Worm (Caenorhabditis elegans) whole organism, mixed stage, embryonic: ENCODE measurements around the gene mthf-1.

Experiments
- M03D4.4 ChIP-seq: sonication (generic microtip); optimal IDR thresholded peaks from 2 replicates; lab custom pipeline; 2017; ENCODE audit warnings: mild to moderate bottlenecking, missing genetic modification characterization, missing compliant biosample characterization
- bed-3 ChIP-seq: fragments of 200-800 bp; sonication (Bioruptor generic); optimal IDR thresholded peaks from 3 replicates; lab custom pipeline; 2018; ENCODE audit warnings: mild to moderate bottlenecking, missing genetic modification characterization, moderate library complexity, missing compliant biosample characterization
- blmp-1 ChIP-seq: fragments of 150-350 bp; optimal IDR thresholded peaks from 2 replicates; lab custom pipeline; 2014; ENCODE audit warnings: missing biosample characterization, missing genetic modification characterization
- ceh-39 ChIP-seq: fragments of 150-350 bp; optimal IDR thresholded peaks from 2 replicates; lab custom pipeline; 2014; ENCODE audit warnings: missing biosample characterization, missing genetic modification characterization
- ceh-43 ChIP-seq: fragments of 200-800 bp; sonication (Bioruptor generic); optimal IDR thresholded peaks from 2 replicates; lab custom pipeline; 2018; ENCODE audit warnings: mild to moderate bottlenecking, missing genetic modification characterization, moderate library complexity, missing compliant biosample characterization
- ceh-83 ChIP-seq: fragments of 200-800 bp; sonication (Bioruptor generic); optimal IDR thresholded peaks from 2 replicates; lab custom pipeline; 2018; ENCODE audit warnings: mild to moderate bottlenecking, missing genetic modification characterization, missing compliant biosample characterization
- ces-1 ChIP-seq: fragments of 150-350 bp; optimal IDR thresholded peaks from 2 replicates; lab custom pipeline; 2014; ENCODE audit warnings: missing biosample characterization, missing genetic modification reagents, missing genetic modification characterization
- drap-1 ChIP-seq: fragments of 200-800 bp; sonication (Bioruptor generic); optimal IDR thresholded peaks from 3 replicates; lab custom pipeline; 2018; ENCODE audit warnings: mild to moderate bottlenecking, missing genetic modification characterization, missing compliant biosample characterization
- elt-1 ChIP-seq: sonication (generic microtip); optimal IDR thresholded peaks from 2 replicates; lab custom pipeline; 2017; ENCODE audit warnings: missing genetic modification characterization, mild to moderate bottlenecking, missing compliant biosample characterization, antibody characterized with exemption, moderate library complexity, borderline replicate concordance; ENCODE audit not compliant: insufficient read depth
- elt-3 ChIP-seq: fragments of 150-350 bp; optimal IDR thresholded peaks from 2 replicates; lab custom pipeline; 2014; ENCODE audit warnings: missing biosample characterization, missing genetic modification characterization
- flh-1 ChIP-seq: fragments of 200-800 bp; sonication (Bioruptor generic); optimal IDR thresholded peaks from 2 replicates; lab custom pipeline; 2018; ENCODE audit warnings: mild to moderate bottlenecking, missing genetic modification characterization, moderate library complexity, missing compliant biosample characterization
- ham-2 ChIP-seq: fragments of 200-800 bp; sonication (Bioruptor generic); optimal IDR thresholded peaks from 2 replicates; lab custom pipeline; 2018; ENCODE audit warnings: mild to moderate bottlenecking, missing genetic modification characterization, missing compliant biosample characterization
- hlh-1 ChIP-seq: fragments of 150-350 bp; optimal IDR thresholded peaks from 2 replicates; lab custom pipeline; 2014; ENCODE audit warnings: missing biosample characterization, missing genetic modification reagents, missing genetic modification characterization
- lin-13 ChIP-seq: fragments of 150-350 bp; optimal IDR thresholded peaks from 2 replicates; lab custom pipeline; 2014; ENCODE audit warnings: missing biosample characterization, missing genetic modification characterization
- lin-32 ChIP-seq: fragments of 200-800 bp; sonication (Bioruptor generic); optimal IDR thresholded peaks from 2 replicates; lab custom pipeline; 2018; ENCODE audit warnings: mild to moderate bottlenecking, missing genetic modification characterization, missing compliant biosample characterization
- lsy-2 ChIP-seq: fragments of 150-350 bp; optimal IDR thresholded peaks from 2 replicates; lab custom pipeline; 2014; ENCODE audit warnings: missing biosample characterization, missing genetic modification characterization
- mab-5 ChIP-seq: fragments of 150-350 bp; optimal IDR thresholded peaks from 2 replicates; lab custom pipeline; 2014; ENCODE audit warnings: missing biosample characterization, missing genetic modification characterization
- mep-1 ChIP-seq: fragments of 150-350 bp; optimal IDR thresholded peaks from 2 replicates; lab custom pipeline; 2017; ENCODE audit warnings: missing biosample characterization, missing genetic modification reagents, missing genetic modification characterization, inconsistent platforms
- nhr-12 ChIP-seq: fragments of 150-350 bp; optimal IDR thresholded peaks from 2 replicates; lab custom pipeline; 2014; ENCODE audit warnings: missing biosample characterization, missing genetic modification characterization
- nhr-2 ChIP-seq: fragments of 150-350 bp; optimal IDR thresholded peaks from 2 replicates; lab custom pipeline; 2014; ENCODE audit warnings: missing biosample characterization, missing genetic modification characterization
- nhr-237 ChIP-seq: fragments of 150-350 bp; optimal IDR thresholded peaks from 2 replicates; lab custom pipeline; 2014; ENCODE audit warnings: missing biosample characterization, missing genetic modification characterization
- nhr-28 ChIP-seq: fragments of 150-350 bp; optimal IDR thresholded peaks from 2 replicates; lab custom pipeline; 2014; ENCODE audit warnings: missing biosample characterization, missing genetic modification characterization
- nhr-76 ChIP-seq: sonication (generic microtip); optimal IDR thresholded peaks from 2 replicates; lab custom pipeline; 2017; ENCODE audit warnings: missing biosample characterization, missing genetic modification characterization
- pha-4 ChIP-seq: fragments of 150-350 bp; optimal IDR thresholded peaks from 2 replicates; lab custom pipeline; 2018; ENCODE audit warnings: missing biosample characterization, missing genetic modification reagents, missing genetic modification characterization
- sem-2 ChIP-seq: fragments of 200-800 bp; sonication (Bioruptor generic); optimal IDR thresholded peaks from 2 replicates; lab custom pipeline; 2018; ENCODE audit warnings: mild to moderate bottlenecking, missing genetic modification characterization, missing compliant biosample characterization
- snpc-4 ChIP-seq: fragments of 150-350 bp; optimal IDR thresholded peaks from 2 replicates; lab custom pipeline; 2014; ENCODE audit warnings: missing biosample characterization, missing genetic modification characterization
- sptf-1 ChIP-seq: sonication (generic microtip); optimal IDR thresholded peaks from 2 replicates; lab custom pipeline; 2017; ENCODE audit warnings: mild to moderate bottlenecking, missing genetic modification characterization, moderate library complexity, missing compliant biosample characterization
- unc-120 ChIP-seq: sonication (generic microtip); optimal IDR thresholded peaks from 2 replicates; lab custom pipeline; 2017; ENCODE audit warnings: missing genetic modification characterization, missing compliant biosample characterization; ENCODE audit not compliant: poor library complexity, severe bottlenecking
- unc-39 ChIP-seq: fragments of 150-350 bp; optimal IDR thresholded peaks from 2 replicates; lab custom pipeline; 2014; ENCODE audit warnings: missing biosample characterization, missing genetic modification characterization
- unc-62 ChIP-seq: fragments of 150-350 bp; optimal IDR thresholded peaks from 2 replicates; lab custom pipeline; 2014; ENCODE audit warnings: missing biosample characterization, missing genetic modification reagents, missing genetic modification characterization

mthf-1 gene

DNA sequence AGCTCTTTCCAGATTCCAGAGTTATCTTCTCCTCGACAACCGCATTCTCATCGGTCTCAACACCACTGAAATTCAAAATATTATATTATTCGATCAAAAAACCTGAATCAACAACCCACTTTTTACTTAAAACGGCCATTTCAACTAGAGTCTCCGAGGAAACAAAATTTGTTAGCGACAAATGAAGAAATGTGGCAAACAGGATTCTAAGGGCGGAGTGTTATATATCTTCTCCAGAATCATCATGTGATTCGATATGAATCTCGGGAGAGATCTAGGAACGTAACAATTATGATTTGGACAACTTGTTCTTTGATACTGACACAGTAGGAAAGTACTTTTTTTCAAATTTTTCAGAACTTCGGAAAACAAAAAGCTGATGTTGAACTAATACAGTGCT, 1.4 kb downstream of the mthf-1 start:
- peak; percentile 63 for TF ChIP-seq elt-1 (tag; lab: Kevin White, UChicago)
- no peak for TF ChIP-seq lsy-2 (tag; lab: Kevin White, UChicago)

DNA sequence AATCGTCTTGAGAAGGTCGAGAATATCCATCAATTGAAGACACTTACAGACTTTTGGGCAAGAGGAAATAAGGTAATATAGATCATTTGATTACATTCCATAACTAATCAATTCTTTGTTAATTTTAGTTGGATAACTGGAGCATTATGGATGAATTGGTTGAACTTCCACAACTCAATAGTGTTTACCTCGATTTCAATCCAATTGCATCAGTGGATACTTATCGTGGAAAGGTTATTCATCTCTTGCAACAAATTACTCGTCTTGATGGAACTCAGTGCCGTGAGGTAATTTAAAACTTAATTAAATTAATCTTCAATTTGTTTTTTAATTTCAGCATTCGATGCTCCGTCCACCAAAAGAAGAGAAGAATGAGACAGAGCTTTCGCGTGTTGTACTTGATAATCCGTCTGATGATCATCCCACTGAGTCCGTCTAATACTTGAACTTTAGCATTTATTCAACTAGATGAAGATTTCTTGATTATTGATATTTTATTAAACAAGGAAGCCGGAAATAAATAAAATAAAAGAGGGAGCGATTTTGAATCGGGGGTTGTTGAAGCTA, 4.1 kb downstream of the mthf-1 start:
- no peak for TF ChIP-seq sem-2 (GFP tag; lab: Kevin White, UChicago)
- TF ChIP-seq sptf-1 (tag; lab: Kevin White, UChicago), result no peak
- TF ChIP-seq unc-120 (tag; lab: Kevin White, UChicago), result no peak
- TF ChIP-seq mep-1 (tag; lab: Kevin White, UChicago), result no peak
- TF ChIP-seq snpc-4 (tag; lab: Kevin White, UChicago), result no peak
- TF ChIP-seq nhr-12, result no peak
- no peak for TF ChIP-seq bed-3 (GFP tag; lab: Kevin White, UChicago)
- no peak for TF ChIP-seq nhr-2 (tag; lab: Kevin White, UChicago)
- TF ChIP-seq blmp-1 (tag; lab: Kevin White, UChicago), result no peak
- no peak for TF ChIP-seq M03D4.4 (tag; lab: Kevin White, UChicago)
- no peak for TF ChIP-seq elt-3 (tag; lab: Kevin White, UChicago)
- no peak for TF ChIP-seq nhr-28 (tag; lab: Kevin White, UChicago)
- no peak for TF ChIP-seq mab-5 (tag; lab: Kevin White, UChicago)
- no peak for TF ChIP-seq drap-1 (GFP tag; lab: Kevin White, UChicago)
- no peak for TF ChIP-seq unc-62
- TF ChIP-seq hlh-1 (tag; lab: Kevin White, UChicago), result no peak
- TF ChIP-seq flh-1 (GFP tag; lab: Kevin White, UChicago), result no peak
- no peak for TF ChIP-seq unc-39 (tag; lab: Kevin White, UChicago)
- TF ChIP-seq, all 35 proteins: peak for 0

DNA sequence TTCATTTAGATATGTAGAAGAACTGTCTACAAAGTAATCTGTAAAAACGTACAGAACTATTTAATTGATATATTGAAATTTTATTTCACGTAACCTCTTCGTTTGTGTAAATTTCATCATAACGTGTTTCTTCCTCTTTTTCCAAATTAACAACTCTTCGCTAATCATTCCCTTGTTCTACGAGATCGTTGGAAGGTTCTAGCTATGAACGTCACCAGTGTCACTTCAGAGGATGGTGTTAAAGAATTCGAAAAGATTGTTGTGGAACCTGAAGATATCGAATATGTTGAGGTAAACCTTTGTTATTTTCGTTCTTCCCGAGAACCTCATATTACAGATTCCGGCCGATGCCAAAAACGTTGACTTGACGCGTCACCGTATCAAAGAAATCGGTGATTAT, 5.2 kb downstream of the mthf-1 start, which contains the start of gene C06A8.6:
Gene C06A8.6, plus strand, starts transcription at position 89 of the 400 bp plus-strand sequence.
- TF ChIP-seq flh-1 (GFP tag; lab: Kevin White, UChicago), result no peak
- no peak for TF ChIP-seq nhr-12
- TF ChIP-seq drap-1 (GFP tag; lab: Kevin White, UChicago), result no peak
- no peak for TF ChIP-seq nhr-2 (tag; lab: Kevin White, UChicago)
- TF ChIP-seq pha-4, result no peak
- no peak for TF ChIP-seq ceh-39 (tag; lab: Kevin White, UChicago)
- TF ChIP-seq lin-32 (GFP tag; lab: Kevin White, UChicago), result no peak
- TF ChIP-seq elt-1 (tag; lab: Kevin White, UChicago), result no peak
- no peak for TF ChIP-seq nhr-76 (tag; lab: Kevin White, UChicago)
- TF ChIP-seq nhr-237 (tag; lab: Kevin White, UChicago), result no peak
- no peak for TF ChIP-seq sptf-1 (tag; lab: Kevin White, UChicago)
- no peak for TF ChIP-seq ceh-83
- no peak for TF ChIP-seq M03D4.4 (tag; lab: Kevin White, UChicago)
- no peak for TF ChIP-seq ceh-43 (GFP tag; lab: Kevin White, UChicago)
- TF ChIP-seq bed-3 (GFP tag; lab: Kevin White, UChicago), result no peak
- TF ChIP-seq unc-62, result no peak
- TF ChIP-seq blmp-1 (tag; lab: Kevin White, UChicago), result no peak
- TF ChIP-seq unc-120 (tag; lab: Kevin White, UChicago), result no peak

DNA sequence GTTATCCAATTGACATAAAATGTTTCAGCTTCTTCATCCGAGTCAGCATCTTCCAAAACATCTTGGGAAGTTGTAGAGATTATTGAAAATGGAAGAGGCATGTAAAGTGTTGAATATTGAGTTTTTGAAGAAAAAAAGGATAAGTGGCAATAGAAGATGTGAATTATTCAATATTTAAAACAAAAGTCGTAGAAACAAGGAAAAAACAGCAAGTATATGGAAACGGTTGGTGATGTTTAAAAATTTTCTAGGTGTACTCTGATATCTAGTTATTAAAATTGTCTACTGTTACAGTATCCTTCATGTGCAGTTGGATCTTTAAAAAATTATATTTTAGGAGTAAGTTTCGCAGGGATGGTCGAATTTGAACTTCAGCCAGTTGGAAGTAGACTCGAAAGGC, 5.7 kb downstream of the mthf-1 start, which contains the start of gene C06A8.8:
Gene C06A8.8, minus strand, starts transcription at position 101 of the 400 bp plus-strand sequence.
- TF ChIP-seq ham-2 (no peak), unc-120 (tag; lab: Kevin White, UChicago) (no peak), blmp-1 (tag; lab: Kevin White, UChicago) (no peak), snpc-4 (tag; lab: Kevin White, UChicago) (no peak), lsy-2 (tag; lab: Kevin White, UChicago) (no peak), nhr-28 (tag; lab: Kevin White, UChicago) (no peak), bed-3 (GFP tag; lab: Kevin White, UChicago) (no peak), drap-1 (GFP tag; lab: Kevin White, UChicago) (no peak), ceh-43 (GFP tag; lab: Kevin White, UChicago) (no peak), nhr-237 (tag; lab: Kevin White, UChicago) (no peak), lin-32 (GFP tag; lab: Kevin White, UChicago) (no peak)
- TF ChIP-seq, all 35 proteins: peak for 0

DNA sequence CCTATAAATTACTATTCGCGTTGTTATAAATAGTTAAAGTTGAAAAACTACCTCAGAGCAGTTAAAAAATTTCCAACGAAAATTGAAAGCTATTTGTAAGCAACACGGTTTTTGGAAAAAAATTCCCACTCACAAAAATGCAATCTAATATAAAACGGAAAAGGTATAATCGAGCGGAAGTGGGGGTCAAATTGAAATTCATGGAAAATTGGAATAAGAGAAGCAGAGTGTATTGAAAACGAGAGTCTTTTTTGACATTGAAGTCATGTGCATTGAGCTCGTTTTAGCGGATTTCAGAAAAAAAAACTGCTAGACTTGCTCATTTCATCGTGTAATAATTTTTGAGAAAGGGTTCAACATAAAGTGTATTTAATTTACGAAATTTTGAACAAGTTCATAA, 7.4 kb downstream of the mthf-1 start:
- no peak for TF ChIP-seq hlh-1 (tag; lab: Kevin White, UChicago)
- no peak for TF ChIP-seq ces-1 (GFP tag; lab: Kevin White, UChicago)
- TF ChIP-seq lsy-2 (tag; lab: Kevin White, UChicago), result no peak
- TF ChIP-seq snpc-4 (tag; lab: Kevin White, UChicago), result no peak
- no peak for TF ChIP-seq ceh-83
- no peak for TF ChIP-seq lin-13 (tag; lab: Kevin White, UChicago)
- TF ChIP-seq nhr-237 (tag; lab: Kevin White, UChicago), result no peak
- TF ChIP-seq blmp-1 (tag; lab: Kevin White, UChicago), result no peak
- TF ChIP-seq ham-2, result no peak
